Worm (Caenorhabditis elegans): ENCODE measurements around the gene fbxb-82.

The fbxb-82 gene

DNA sequence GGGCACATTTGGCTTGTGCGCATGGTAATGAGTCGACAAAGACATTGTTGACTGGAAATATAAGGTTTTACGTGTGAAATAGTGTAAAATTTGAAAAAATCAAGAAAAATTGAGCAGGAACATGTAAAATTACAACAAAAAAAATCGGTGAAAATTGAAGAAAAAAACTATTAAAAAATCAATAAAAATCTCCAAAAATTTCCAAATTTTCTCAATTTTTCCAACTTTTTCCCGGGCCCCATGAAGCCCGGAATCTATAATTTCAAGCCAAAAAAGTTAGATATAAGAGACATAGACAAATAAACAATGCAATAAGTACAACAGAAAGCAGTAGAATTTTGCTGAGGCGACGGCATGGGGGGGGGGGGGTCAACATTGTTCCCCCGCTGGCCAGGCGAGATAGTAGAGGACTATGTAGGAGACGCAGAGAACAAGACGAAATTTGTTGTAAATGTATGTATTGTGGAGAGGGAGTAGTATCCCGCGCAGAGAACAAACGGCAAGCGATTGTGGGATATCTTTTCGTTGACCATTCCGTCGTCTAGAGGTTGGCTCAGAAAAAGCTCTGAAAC lies 48.2 kb downstream of the fbxb-82 start, which contains the start of gene pat-4:
Gene pat-4, minus strand, starts transcription at position 51 of the 572 bp plus-strand sequence.
- TF ChIP-seq nhr-47 (tag; optimal IDR thresholded peaks at IDR 0.05) (peak; percentile 19), unc-30 (tag; optimal IDR thresholded peaks at IDR 0.05) (no peak), dsc-1 (tag; optimal IDR thresholded peaks at IDR 0.05) (peak; percentile 11), elt-3 (tag; optimal IDR thresholded peaks at IDR 0.05) (peak in 1 of 6 experiments; percentile 6), efl-3 (GFP tag; optimal IDR thresholded peaks at IDR 0.05) (no peak), dpl-1 (GFP tag; optimal IDR thresholded peaks at IDR 0.05) (peak in 1 of 3 experiments; percentile 9), ceh-82 (tag; optimal IDR thresholded peaks at IDR 0.05) (peak in 2 of 3 experiments; percentile 20 to 22), tbx-2 (tag; optimal IDR thresholded peaks at IDR 0.05) (peak; percentile 23), C16A3.4 (tag; optimal IDR thresholded peaks at IDR 0.05) (no peak), irx-1 (tag; optimal IDR thresholded peaks at IDR 0.05) (no peak), lin-35 (GFP tag; optimal IDR thresholded peaks at IDR 0.05) (peak in 1 of 2 experiments; percentile 1), sptf-1 (tag; optimal IDR thresholded peaks at IDR 0.05) (no peak), nhr-20 (tag; optimal IDR thresholded peaks at IDR 0.05) (peak; percentile 40), snu-23 (GFP tag; optimal IDR thresholded peaks at IDR 0.05) (peak; percentile 62), mdl-1 (tag; optimal IDR thresholded peaks at IDR 0.05) (peak in 1 of 2 experiments; percentile 26), zip-4 (GFP tag; optimal IDR thresholded peaks at IDR 0.05) (no peak), pag-3 (tag; optimal IDR thresholded peaks at IDR 0.05; ENCODE audit: borderline replicate concordance, insufficient read depth) (no peak), efl-1 (optimal IDR thresholded peaks at IDR 0.05) (peak; percentile 13 to 30), efl-1 (GFP tag; optimal IDR thresholded peaks at IDR 0.05 in 1 of 2) (no peak), nhr-71 (tag; optimal IDR thresholded peaks at IDR 0.05) (peak; percentile 49), swsn-7 (tag; optimal IDR thresholded peaks at IDR 0.05) (peak; percentile 45), blmp-1 (tag; optimal IDR thresholded peaks at IDR 0.05) (no peak), lin-14 (GFP tag; optimal IDR thresholded peaks at IDR 0.05) (peak; percentile 80), lsy-2 (tag; optimal IDR thresholded peaks at IDR 0.05) (peak; percentile 2 to 33), nhr-19 (GFP tag; conservative IDR thresholded peaks at IDR 0.05) (peak; percentile 56), nhr-90 (tag; optimal IDR thresholded peaks at IDR 0.05; ENCODE audit: poor library complexity) (peak; percentile 35), ceh-63 (GFP tag; optimal IDR thresholded peaks at IDR 0.05) (no peak), C34B4.2 (tag; optimal IDR thresholded peaks at IDR 0.05) (no peak), grh-1 (GFP tag; IDR thresholded peaks at IDR 0.05) (0 out of 2 replicates have a peak, but pooled peaks have one; percentile 8), ceh-8 (GFP tag; optimal IDR thresholded peaks at IDR 0.05) (no peak), nhr-77 (tag; optimal IDR thresholded peaks at IDR 0.05) (no peak), nhr-85 (tag) (peak; percentile 8), xbp-1 (tag; optimal IDR thresholded peaks at IDR 0.05) (no peak), rnt-1 (tag; optimal IDR thresholded peaks at IDR 0.05) (peak; percentile 38)

DNA sequence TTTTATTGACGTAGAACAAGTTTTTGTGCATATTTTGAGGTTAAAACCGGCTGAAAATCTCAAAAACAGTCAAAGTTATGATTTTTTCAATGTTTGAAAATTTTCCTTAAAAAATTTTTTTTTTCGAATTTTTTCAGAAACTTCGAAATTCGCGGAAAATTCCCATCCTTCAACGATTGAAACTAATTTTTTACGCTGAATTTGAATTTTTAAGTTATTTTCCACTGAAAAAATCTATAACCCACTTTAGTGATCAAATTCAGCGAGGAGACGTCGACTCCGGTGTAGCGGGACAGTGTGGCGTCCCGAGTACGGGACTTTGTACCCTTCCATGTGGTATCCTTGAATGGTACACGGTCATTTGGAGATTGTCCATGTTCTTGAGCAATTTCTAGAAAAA lies 50.8 kb downstream of the fbxb-82 start:
- TF ChIP-seq jun-1 (tag; optimal IDR thresholded peaks at IDR 0.05) (no peak), pqm-1 (tag; optimal IDR thresholded peaks at IDR 0.05) (no peak), efl-1 (optimal IDR thresholded peaks at IDR 0.05) (no peak), efl-1 (GFP tag; optimal IDR thresholded peaks at IDR 0.05 in 1 of 2) (peak in 1 of 2 experiments; percentile 90)
